Worm (Caenorhabditis elegans): ENCODE measurements around the gene srh-83.

Gene srh-83

ce11 chrV:7156079-7156478, 8.2 kb upstream of the srh-83 start, which contains the start of gene F10D2.10:
Gene F10D2.10 (minus strand): TSS chrV:7156179.
- TF ChIP-seq blmp-1 (tag; optimal IDR thresholded peaks at IDR 0.05) (no peak), hlh-1 (tag; optimal IDR thresholded peaks at IDR 0.05) (peak; percentile 40)

- TF ChIP-seq snpc-4 (tag; optimal IDR thresholded peaks at IDR 0.05) (no peak), unc-39 (tag; optimal IDR thresholded peaks at IDR 0.05) (no peak), tbx-8 (GFP tag; optimal IDR thresholded peaks at IDR 0.05) (no peak), mab-5 (tag; optimal IDR thresholded peaks at IDR 0.05) (no peak), nhr-76 (tag; optimal IDR thresholded peaks at IDR 0.05) (no peak), elt-1 (tag; optimal IDR thresholded peaks at IDR 0.05; ENCODE audit: borderline replicate concordance, insufficient read depth) (no peak), unc-120 (tag; optimal IDR thresholded peaks at IDR 0.05; ENCODE audit: poor library complexity, severe bottlenecking) (no peak), zip-8 (tag; optimal IDR thresholded peaks at IDR 0.05) (no peak), nhr-2 (tag; optimal IDR thresholded peaks at IDR 0.05) (no peak), elt-3 (tag; optimal IDR thresholded peaks at IDR 0.05) (no peak), mls-2 (tag; optimal IDR thresholded peaks at IDR 0.05) (no peak), ceh-43 (GFP tag; optimal IDR thresholded peaks at IDR 0.05) (no peak)
These were observed 7.2 kb upstream of the srh-83 start, which contains the start of gene ugt-39 for ce11 chrV:7157089-7157488. Gene ugt-39 (plus strand): TSS chrV:7157142.

ce11 chrV:7159391-7159790, 4.9 kb upstream of the srh-83 start, which contains the start of gene str-204:
Gene str-204 (plus strand): TSS chrV:7159691.
- TF ChIP-seq ces-1 (GFP tag; optimal IDR thresholded peaks at IDR 0.05): no peak
- no peak for TF ChIP-seq cnd-1 (tag; optimal IDR thresholded peaks at IDR 0.05)
- TF ChIP-seq flh-1 (GFP tag; optimal IDR thresholded peaks at IDR 0.05): no peak
- TF ChIP-seq unc-120 (tag; optimal IDR thresholded peaks at IDR 0.05; ENCODE audit: poor library complexity, severe bottlenecking): no peak

- no peak for TF ChIP-seq flh-1 (GFP tag; optimal IDR thresholded peaks at IDR 0.05)
- TF ChIP-seq tbx-8 (GFP tag; optimal IDR thresholded peaks at IDR 0.05): no peak
- no peak for TF ChIP-seq lin-13 (tag; optimal IDR thresholded peaks at IDR 0.05)
- TF ChIP-seq cnd-1 (tag; optimal IDR thresholded peaks at IDR 0.05): no peak
These were observed 714 bp upstream of the srh-83 start, which contains the start of gene ugt-41 for ce11 chrV:7163477-7164114. Gene ugt-41 (minus strand): TSS chrV:7163595.

ce11 chrV:7166709-7167108, 2.4 kb downstream of the srh-83 start, which contains the start of gene ugt-36:
Gene ugt-36 (plus strand): TSS chrV:7167009.
- no peak for TF ChIP-seq nhr-76 (tag; optimal IDR thresholded peaks at IDR 0.05)
- no peak for TF ChIP-seq nhr-12 (tag; optimal IDR thresholded peaks at IDR 0.05)
- TF ChIP-seq unc-39 (tag; optimal IDR thresholded peaks at IDR 0.05): no peak
- TF ChIP-seq tbx-8 (GFP tag; optimal IDR thresholded peaks at IDR 0.05): no peak

- no peak for TF ChIP-seq lin-32 (GFP tag; optimal IDR thresholded peaks at IDR 0.05)
- no peak for TF ChIP-seq elt-3 (tag; optimal IDR thresholded peaks at IDR 0.05)
- TF ChIP-seq unc-62 (GFP tag; optimal IDR thresholded peaks at IDR 0.05): no peak
- no peak for TF ChIP-seq mab-5 (tag; optimal IDR thresholded peaks at IDR 0.05)
- TF ChIP-seq mep-1 (tag; optimal IDR thresholded peaks at IDR 0.05): no peak
- no peak for TF ChIP-seq ceh-43 (GFP tag; optimal IDR thresholded peaks at IDR 0.05)
- no peak for TF ChIP-seq pha-4 (tag; optimal IDR thresholded peaks at IDR 0.05)
- TF ChIP-seq mls-2 (tag; optimal IDR thresholded peaks at IDR 0.05): no peak
- no peak for TF ChIP-seq unc-39 (tag; optimal IDR thresholded peaks at IDR 0.05)
These were observed 10.9 kb downstream of the srh-83 start, which contains the start of gene lgc-39 for ce11 chrV:7175201-7175600. Gene lgc-39 (plus strand): TSS chrV:7175501.

- no peak for TF ChIP-seq bed-3 (GFP tag; optimal IDR thresholded peaks at IDR 0.05)
- peak; percentile 9 for TF ChIP-seq nhr-237 (tag; optimal IDR thresholded peaks at IDR 0.05)
These were observed 14.5 kb downstream of the srh-83 start, which contains the start of gene cpsf-2 for ce11 chrV:7178843-7179242. Gene cpsf-2 (plus strand): TSS chrV:7179172.

- TF ChIP-seq mep-1 (tag; optimal IDR thresholded peaks at IDR 0.05) (no peak), ces-1 (GFP tag; optimal IDR thresholded peaks at IDR 0.05) (no peak), lin-32 (GFP tag; optimal IDR thresholded peaks at IDR 0.05) (no peak), sptf-1 (tag; optimal IDR thresholded peaks at IDR 0.05) (no peak), pha-4 (tag; optimal IDR thresholded peaks at IDR 0.05) (no peak), unc-120 (tag; optimal IDR thresholded peaks at IDR 0.05; ENCODE audit: poor library complexity, severe bottlenecking) (no peak), drap-1 (GFP tag; optimal IDR thresholded peaks at IDR 0.05) (no peak), ceh-39 (tag; optimal IDR thresholded peaks at IDR 0.05) (no peak), nhr-28 (tag; optimal IDR thresholded peaks at IDR 0.05) (no peak), M03D4.4 (tag; optimal IDR thresholded peaks at IDR 0.05) (no peak), lsy-2 (tag; optimal IDR thresholded peaks at IDR 0.05) (no peak), unc-62 (GFP tag; optimal IDR thresholded peaks at IDR 0.05) (no peak)
These were observed 20.2 kb downstream of the srh-83 start, which contains the start of gene pitr-5 for ce11 chrV:7184549-7184948. Gene pitr-5 (plus strand): TSS chrV:7184849.

All from whole organism, mixed stage, embryonic.